Fruit fly (Drosophila melanogaster) whole organism, embryonic: ENCODE measurements around the gene Tsp74F.

Experiments used
- ATbp ChIP-seq: fragments of 200-800 bp; sonication (Bioruptor generic); optimal IDR thresholded peaks from 2 replicates; lab custom pipeline; 2017; ENCODE audit warnings: missing biosample characterization, mild to moderate bottlenecking, missing genetic modification characterization, missing genetic modification reagents
- Atf-2 ChIP-seq: fragments of 200-800 bp; sonication (Bioruptor generic); optimal IDR thresholded peaks from 2 replicates; lab custom pipeline; 2016; ENCODE audit warnings: missing biosample characterization, missing genetic modification characterization
- Bdp1 ChIP-seq: fragments of 200-800 bp; sonication (Bioruptor generic); optimal IDR thresholded peaks from 3 replicates; lab custom pipeline; 2016; ENCODE audit warnings: missing biosample characterization, missing genetic modification characterization
- CG10654 ChIP-seq: fragments of 200-800 bp; sonication (Bioruptor generic); optimal IDR thresholded peaks from 2 replicates; lab custom pipeline; 2016; ENCODE audit warnings: missing biosample characterization, missing genetic modification characterization
- CG13894 ChIP-seq: fragments of 200-800 bp; sonication (Bioruptor generic); optimal IDR thresholded peaks from 3 replicates; lab custom pipeline; 2018; ENCODE audit warnings: missing biosample characterization, mild to moderate bottlenecking, missing genetic modification characterization, moderate library complexity
- CG15011 ChIP-seq: fragments of 200-800 bp; sonication (Bioruptor generic); optimal IDR thresholded peaks from 3 replicates; lab custom pipeline; 2018; ENCODE audit warnings: missing biosample characterization, mild to moderate bottlenecking, missing genetic modification characterization
- CG17361 ChIP-seq: fragments of 200-800 bp; sonication (Bioruptor generic); IDR thresholded peaks from 3 replicates; pipeline ENCODE4 v1.3.6; 2022; ENCODE audit warnings: missing biosample characterization, missing genetic modification characterization
- CG17385 ChIP-seq: fragments of 200-800 bp; sonication (Bioruptor generic); optimal IDR thresholded peaks from 3 replicates; lab custom pipeline; 2018; ENCODE audit warnings: missing biosample characterization, mild to moderate bottlenecking, missing genetic modification characterization
- CG17612 ChIP-seq: fragments of 200-800 bp; sonication (Bioruptor generic); IDR thresholded peaks from 2 replicates; pipeline ENCODE4 v1.3.6; 2022; ENCODE audit warnings: missing biosample characterization, missing genetic modification characterization
- CG17912 ChIP-seq: fragments of 200-800 bp; sonication (Bioruptor generic); optimal IDR thresholded peaks from 2 replicates; lab custom pipeline; 2018; ENCODE audit warnings: missing biosample characterization, mild to moderate bottlenecking, missing genetic modification characterization
- CG2678 ChIP-seq: fragments of 200-800 bp; sonication (Bioruptor generic); optimal IDR thresholded peaks from 3 replicates; lab custom pipeline; 2019; ENCODE audit warnings: missing biosample characterization, mild to moderate bottlenecking, missing genetic modification characterization, moderate library complexity
- CG2889 ChIP-seq: fragments of 200-800 bp; sonication (Bioruptor generic); IDR thresholded peaks from 3 replicates; pipeline ENCODE4 v1.3.6; 2022; ENCODE audit warnings: missing biosample characterization, missing genetic modification characterization
- CG30020 ChIP-seq: fragments of 200-800 bp; optimal IDR thresholded peaks from 2 replicates; lab custom pipeline; 2019; ENCODE audit warnings: missing biosample characterization, mild to moderate bottlenecking, missing genetic modification characterization, moderate library complexity
- CG3726 ChIP-seq: fragments of 200-800 bp; sonication (Bioruptor generic); IDR thresholded peaks from 3 replicates; pipeline ENCODE4, ENCODE4 v1.3.6; 2022; ENCODE audit warnings: missing biosample characterization, missing genetic modification characterization
- CG4360 ChIP-seq: fragments of 200-800 bp; sonication (Bioruptor generic); IDR thresholded peaks from 2 replicates; pipeline ENCODE4 v1.3.6; 2022; ENCODE audit warnings: missing biosample characterization, missing genetic modification characterization
- CG6683 ChIP-seq: fragments of 200-800 bp; sonication (Bioruptor generic); optimal IDR thresholded peaks from 2 replicates; lab custom pipeline; 2017; ENCODE audit warnings: missing biosample characterization, mild to moderate bottlenecking, missing genetic modification characterization, missing genetic modification reagents
- CG7963 ChIP-seq: fragments of 200-800 bp; sonication (Bioruptor generic); IDR thresholded peaks from 3 replicates; pipeline ENCODE4 v1.3.6; 2022; ENCODE audit warnings: missing biosample characterization, missing genetic modification characterization; ENCODE audit not compliant: partially characterized antibody
- CG8765 ChIP-seq: fragments of 200-800 bp; sonication (Bioruptor generic); IDR thresholded peaks from 2 replicates; pipeline ENCODE4 v1.3.6; 2022; ENCODE audit warnings: missing biosample characterization, missing genetic modification characterization
- CG8944 ChIP-seq: fragments of 200-800 bp; sonication (Bioruptor generic); optimal IDR thresholded peaks from 3 replicates; lab custom pipeline; 2016; ENCODE audit warnings: missing biosample characterization, missing genetic modification characterization
- Dip2 ChIP-seq: fragments of 200-800 bp; sonication (Bioruptor generic); IDR thresholded peaks from 2 replicates; pipeline ENCODE4 v1.3.6; 2022; ENCODE audit warnings: missing biosample characterization, missing genetic modification characterization
- Ets97D ChIP-seq: fragments of 200-800 bp; sonication (Bioruptor generic); optimal IDR thresholded peaks from 3 replicates; lab custom pipeline; 2016; ENCODE audit warnings: missing biosample characterization, missing genetic modification characterization
- Hey ChIP-seq: fragments of 200-800 bp; sonication (Bioruptor generic); optimal IDR thresholded peaks from 3 replicates; lab custom pipeline; 2018; ENCODE audit warnings: missing biosample characterization, mild to moderate bottlenecking, missing genetic modification characterization
- Hmr ChIP-seq: fragments of 200-800 bp; sonication (Bioruptor generic); optimal IDR thresholded peaks from 3 replicates; lab custom pipeline; 2017; ENCODE audit warnings: mild to moderate bottlenecking, missing biosample characterization, missing genetic modification reagents, missing genetic modification characterization
- Hr3 ChIP-seq: fragments of 200-800 bp; sonication (Bioruptor generic); optimal IDR thresholded peaks from 3 replicates; lab custom pipeline; 2016; ENCODE audit warnings: missing biosample characterization, missing genetic modification characterization
- MBD-R2 ChIP-seq: fragments of 200-800 bp; sonication (Bioruptor generic); IDR thresholded peaks from 2 replicates; pipeline ENCODE4 v1.3.6; 2022; ENCODE audit warnings: missing biosample characterization, missing genetic modification characterization
- MTF-1 ChIP-seq: fragments of 200-800 bp; sonication (Bioruptor generic); optimal IDR thresholded peaks from 2 replicates; lab custom pipeline; 2018; ENCODE audit warnings: missing biosample characterization, mild to moderate bottlenecking, missing genetic modification characterization, borderline replicate concordance
- Tbp ChIP-seq: fragments of >200 bp; optimal IDR thresholded peaks from 2 replicates; lab custom pipeline; 2018; ENCODE audit warnings: missing biosample characterization, missing genetic modification characterization
- Xrp1 ChIP-seq: fragments of 200-800 bp; sonication (Bioruptor generic); IDR thresholded peaks from 2 replicates; pipeline ENCODE4 v1.3.6; 2022; ENCODE audit warnings: missing biosample characterization, missing genetic modification characterization
- abd-A ChIP-seq: fragments of 200-800 bp; sonication (Bioruptor generic); optimal IDR thresholded peaks from 3 replicates; lab custom pipeline; 2019; ENCODE audit warnings: missing biosample characterization, mild to moderate bottlenecking, missing genetic modification characterization, moderate library complexity
- ac ChIP-seq: fragments of 200-800 bp; sonication (Bioruptor generic); optimal IDR thresholded peaks from 3 replicates; lab custom pipeline; 2017; ENCODE audit warnings: missing biosample characterization, mild to moderate bottlenecking, missing genetic modification characterization
- caup ChIP-seq: fragments of 200-800 bp; sonication (Bioruptor generic); optimal IDR thresholded peaks from 3 replicates; lab custom pipeline; 2017; ENCODE audit warnings: missing biosample characterization, mild to moderate bottlenecking, missing genetic modification characterization, moderate library complexity; ENCODE audit not compliant: severe bottlenecking
- dati ChIP-seq: fragments of 200-800 bp; sonication (Bioruptor generic); IDR thresholded peaks from 2 replicates; pipeline ENCODE4 v1.3.6; 2022; ENCODE audit warnings: missing biosample characterization, missing genetic modification characterization
- dmrt99B ChIP-seq: fragments of 200-800 bp; sonication (Bioruptor generic); optimal IDR thresholded peaks from 2 replicates; lab custom pipeline; 2018; ENCODE audit warnings: missing biosample characterization, mild to moderate bottlenecking, missing genetic modification characterization, moderate library complexity
- ewg ChIP-seq: fragments of 200-800 bp; sonication (Bioruptor generic); optimal IDR thresholded peaks from 3 replicates; lab custom pipeline; 2017; ENCODE audit warnings: mild to moderate bottlenecking, missing biosample characterization, missing genetic modification reagents, missing genetic modification characterization
- gce ChIP-seq: fragments of 200-800 bp; sonication (Bioruptor generic); IDR thresholded peaks from 3 replicates; pipeline ENCODE4 v1.3.6; 2022; ENCODE audit warnings: missing biosample characterization, missing genetic modification characterization
- grau ChIP-seq: fragments of 200-800 bp; optimal IDR thresholded peaks from 3 replicates; lab custom pipeline; 2019; ENCODE audit warnings: missing biosample characterization, mild to moderate bottlenecking, missing genetic modification characterization, moderate library complexity
- ken ChIP-seq: fragments of 200-800 bp; sonication (Bioruptor generic); IDR thresholded peaks from 3 replicates; pipeline ENCODE4 v1.3.6; 2022; ENCODE audit warnings: missing biosample characterization, missing genetic modification characterization
- kni ChIP-seq: fragments of 200-800 bp; sonication (Bioruptor generic); optimal IDR thresholded peaks from 3 replicates; lab custom pipeline; 2017; ENCODE audit warnings: mild to moderate bottlenecking, missing biosample characterization, missing genetic modification reagents, missing genetic modification characterization
- lilli ChIP-seq: fragments of 200-800 bp; sonication (Bioruptor generic); optimal IDR thresholded peaks from 3 replicates; lab custom pipeline; 2016; ENCODE audit warnings: missing biosample characterization, missing genetic modification characterization
- nom ChIP-seq: fragments of 200-800 bp; sonication (Bioruptor generic); optimal IDR thresholded peaks from 2 replicates; lab custom pipeline; 2017; ENCODE audit warnings: missing biosample characterization, missing genetic modification characterization, mild to moderate bottlenecking, moderate library complexity, missing genetic modification reagents
- onecut ChIP-seq: fragments of 200-800 bp; sonication (Bioruptor generic); IDR thresholded peaks from 2 replicates; pipeline ENCODE4 v1.3.6; 2022; ENCODE audit warnings: missing biosample characterization, missing genetic modification characterization
- psq ChIP-seq: fragments of 200-800 bp; sonication (Bioruptor generic); optimal IDR thresholded peaks from 2 replicates; lab custom pipeline; 2017; ENCODE audit warnings: missing biosample characterization, missing genetic modification characterization
- shn ChIP-seq: fragments of 200-800 bp; sonication (Bioruptor generic); optimal IDR thresholded peaks from 3 replicates; lab custom pipeline; 2016; ENCODE audit warnings: missing biosample characterization, missing genetic modification characterization
- ssp ChIP-seq: fragments of 200-800 bp; sonication (Bioruptor generic); IDR thresholded peaks from 2 replicates; pipeline ENCODE4 v1.3.6; 2022; ENCODE audit warnings: missing biosample characterization, missing genetic modification characterization
- tgo ChIP-seq: fragments of 200-800 bp; sonication (Bioruptor generic); IDR thresholded peaks from 3 replicates; pipeline ENCODE4 v1.3.6; 2022; ENCODE audit warnings: missing biosample characterization, missing genetic modification characterization
- toy ChIP-seq: fragments of 200-800 bp; sonication (Bioruptor generic); IDR thresholded peaks from 2 replicates; pipeline ENCODE4 v1.3.6; 2022; ENCODE audit warnings: missing biosample characterization, missing genetic modification characterization
- trem ChIP-seq: fragments of 200-800 bp; optimal IDR thresholded peaks from 3 replicates; lab custom pipeline; 2019; ENCODE audit warnings: missing biosample characterization, mild to moderate bottlenecking, missing genetic modification characterization, moderate library complexity
- trh ChIP-seq: fragments of 200-800 bp; sonication (Bioruptor generic); optimal IDR thresholded peaks from 2 replicates; lab custom pipeline; 2016; ENCODE audit warnings: missing biosample characterization, missing genetic modification characterization

The Tsp74F gene

dm6 chr3L:17856655-17857479 lies 38.8 kb downstream of the Tsp74F start, which contains the start of gene CG5535 (continued):
- TF ChIP-seq CG17361 (GFP tag; lab: Robert Waterston, UW) = peak; percentile 99
- 0 out of 2 replicates have a peak, but pooled peaks have one; percentile 20 for TF ChIP-seq dati (GFP tag; lab: Robert Waterston, UW)
- peak; percentile 42 for TF ChIP-seq CG15011
- TF ChIP-seq trem (tag; lab: Kevin White, UChicago) = peak; percentile 9
- TF ChIP-seq Bdp1 (GFP tag; lab: Kevin White, UChicago) = no peak
- peak; percentile 94 for TF ChIP-seq CG2678 (tag; lab: Kevin White, UChicago)
- no peak for TF ChIP-seq CG17912 (GFP tag; lab: Kevin White, UChicago)
- TF ChIP-seq ewg (GFP tag; lab: Kevin White, UChicago) = peak; percentile 63
- 0 out of 3 replicates have a peak, but pooled peaks have one; percentile 23 for TF ChIP-seq CG2889 (GFP tag; lab: Robert Waterston, UW)
- no peak for TF ChIP-seq ac (GFP tag; lab: Kevin White, UChicago)
- no peak for TF ChIP-seq Dip2 (GFP tag; lab: Robert Waterston, UW)
- 0 out of 2 replicates have a peak, but pooled peaks have one; percentile 17 for TF ChIP-seq CG8765
- TF ChIP-seq abd-A (tag; lab: Kevin White, UChicago) = no peak
- peak; percentile 63 for TF ChIP-seq Xrp1 (GFP tag; lab: Robert Waterston, UW)
- TF ChIP-seq CG13894 (tag; lab: Kevin White, UChicago) = peak; percentile 40
- TF ChIP-seq nom = peak; percentile 17
- peak; percentile 87 for TF ChIP-seq ken (GFP tag; lab: Robert Waterston, UW)
- TF ChIP-seq CG3726 (GFP tag; lab: Robert Waterston, UW) = no peak; the same call in 2 of the 3 replicates
- peak; percentile 33 for TF ChIP-seq CG6683 (GFP tag; lab: Kevin White, UChicago)
- peak; percentile 60; the same call in 2 of the 3 replicates for TF ChIP-seq tgo (GFP tag; lab: Robert Waterston, UW)
- peak; percentile 70 for TF ChIP-seq CG30020 (tag; lab: Kevin White, UChicago)
- TF ChIP-seq caup = peak; percentile 56
- peak; percentile 27; the same call in 1 of the 2 replicates for TF ChIP-seq MBD-R2 (GFP tag; lab: Robert Waterston, UW)
- peak; percentile 34 for TF ChIP-seq shn
- no peak for TF ChIP-seq CG7963 (GFP tag; lab: Robert Waterston, UW)
- peak; percentile 64 for TF ChIP-seq lilli (GFP tag; lab: Kevin White, UChicago)
- TF ChIP-seq Tbp (GFP tag; lab: Kevin White, UChicago) = no peak
- TF ChIP-seq toy (GFP tag; lab: Robert Waterston, UW) = no peak; the same call in 1 of the 2 replicates
- peak; percentile 59 for TF ChIP-seq MTF-1
- TF ChIP-seq CG4360 (GFP tag; lab: Robert Waterston, UW) = no peak
- peak; percentile 81 for TF ChIP-seq Hmr (GFP tag; lab: Kevin White, UChicago)
- TF ChIP-seq trh = peak; percentile 49
- TF ChIP-seq CG17385 (GFP tag; lab: Kevin White, UChicago) = peak; percentile 80
- peak; percentile 85 for TF ChIP-seq Hr3 (GFP tag; lab: Kevin White, UChicago)
- TF ChIP-seq kni (GFP tag; lab: Kevin White, UChicago) = peak; percentile 58
- peak; percentile 85 for TF ChIP-seq dmrt99B (tag; lab: Kevin White, UChicago)
- peak; percentile 36 for TF ChIP-seq psq (GFP tag; lab: Kevin White, UChicago)
- TF ChIP-seq CG10654 (GFP tag; lab: Kevin White, UChicago) = peak; percentile 43
- TF ChIP-seq ssp (GFP tag; lab: Robert Waterston, UW) = peak; percentile 34; the same call in 1 of the 2 replicates
- TF ChIP-seq CG8944 = peak; percentile 47
- TF ChIP-seq ATbp (GFP tag; lab: Kevin White, UChicago) = peak; percentile 51
- no peak for TF ChIP-seq Hey (tag; lab: Kevin White, UChicago)
- peak; percentile 88 for TF ChIP-seq grau (tag; lab: Kevin White, UChicago)
- no peak for TF ChIP-seq Ets97D
- TF ChIP-seq onecut (GFP tag; lab: Robert Waterston, UW) = peak; percentile 67
- TF ChIP-seq gce (GFP tag; lab: Robert Waterston, UW) = peak; percentile 58; the same call in 2 of the 3 replicates
- TF ChIP-seq Atf-2 = peak; percentile 17
- peak; percentile 22; the same call in 1 of the 2 replicates for TF ChIP-seq CG17612 (GFP tag; lab: Robert Waterston, UW)
